Worm (Caenorhabditis elegans) whole organism, young adult: ENCODE results near the gene dao-3.

ENCODE experiments used
- F37B4.10 ChIP-seq: fragments of 200-800 bp; sonication (Bioruptor generic); IDR thresholded peaks from 2 replicates; pipeline ENCODE4 v1.3.6; 2022; ENCODE audit warnings: missing genetic modification characterization, missing compliant biosample characterization
- F55B11.4 ChIP-seq: sonication (generic microtip); optimal IDR thresholded peaks from 2 replicates; lab custom pipeline; 2016; ENCODE audit warnings: missing compliant biosample characterization, missing genetic modification characterization, borderline replicate concordance; ENCODE audit not compliant: insufficient read depth
- K12H6.12 ChIP-seq: fragments of 200-800 bp; sonication (Bioruptor generic); optimal IDR thresholded peaks from 2 replicates; lab custom pipeline; 2018; ENCODE audit warnings: mild to moderate bottlenecking, missing genetic modification characterization, missing compliant biosample characterization
- atf-7 ChIP-seq: sonication (generic microtip); optimal IDR thresholded peaks from 2 replicates; lab custom pipeline; 2017; ENCODE audit warnings: mild to moderate bottlenecking, missing genetic modification characterization, missing compliant biosample characterization

Gene dao-3

ce11 chrX:8036219-8036883, 50.0 kb downstream of the dao-3 start (continued):
- peak; percentile 98 for TF ChIP-seq atf-7 (tag; lab: Kevin White, UChicago)
- 0 out of 2 replicates have a peak, but pooled peaks have one; percentile 81 for TF ChIP-seq F37B4.10 (GFP tag; lab: Robert Waterston, UW)
- TF ChIP-seq K12H6.12, result peak; percentile 95
- TF ChIP-seq F55B11.4 (tag; lab: Kevin White, UChicago), result peak; percentile 18
